Worm (Caenorhabditis elegans): ENCODE measurements around the gene D1086.2.
A peak's percentile ranks its signal among the peaks of the same experiment; 100 is the strongest.

The D1086.2 gene

DNA sequence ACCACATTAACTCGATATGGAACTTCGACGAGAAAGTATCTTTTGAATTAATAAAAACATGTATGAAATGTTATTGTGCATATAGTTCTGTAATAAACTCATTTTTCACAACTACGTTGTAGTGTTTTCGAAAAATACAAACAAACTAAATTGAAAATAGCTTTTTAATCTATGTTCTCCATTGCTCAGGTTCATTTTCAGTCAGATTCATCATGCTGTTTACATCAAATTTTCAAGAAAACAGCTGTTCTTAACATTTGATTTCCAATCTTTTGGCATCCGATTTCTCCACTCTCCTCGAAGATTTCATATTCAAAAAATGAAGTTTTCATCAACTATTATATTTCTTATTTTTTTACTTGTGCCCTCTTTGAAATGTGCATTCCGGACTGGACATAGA, 11.6 kb upstream of the D1086.2 start, which contains the start of gene H39E23.2:
Gene H39E23.2 (plus strand): TSS at position 301 of the 400 bp plus-strand sequence.
- TF ChIP-seq nhr-41 (GFP tag; IDR thresholded peaks at IDR 0.05): no peak
- TF ChIP-seq zfp-3 (GFP tag; conservative IDR thresholded peaks at IDR 0.05): no peak
- no peak for TF ChIP-seq mep-1 (tag; optimal IDR thresholded peaks at IDR 0.05)
- no peak for TF ChIP-seq F49E8.2 (tag; optimal IDR thresholded peaks at IDR 0.05; ENCODE audit: borderline replicate concordance)
- TF ChIP-seq nhr-10 (tag; optimal IDR thresholded peaks at IDR 0.05): no peak

- TF ChIP-seq mxl-2 (GFP tag; conservative IDR thresholded peaks at IDR 0.05) (no peak), cey-2 (tag; optimal IDR thresholded peaks at IDR 0.05; ENCODE audit: borderline replicate concordance, insufficient read depth) (no peak), zip-11 (GFP tag; IDR thresholded peaks at IDR 0.05) (no peak), F44E2.7 (GFP tag; IDR thresholded peaks at IDR 0.05) (no peak), daf-8 (GFP tag; IDR thresholded peaks at IDR 0.05) (no peak), ZK337.2 (GFP tag; IDR thresholded peaks at IDR 0.05) (no peak), ceh-32 (tag; optimal IDR thresholded peaks at IDR 0.05; ENCODE audit: poor library complexity) (no peak)
Observed at ce11 chrV:14107511-14107910, 9.0 kb upstream of the D1086.2 start, which contains the start of gene H39E23.3. H39E23.3 (plus strand) TSS chrV:14107811.

DNA sequence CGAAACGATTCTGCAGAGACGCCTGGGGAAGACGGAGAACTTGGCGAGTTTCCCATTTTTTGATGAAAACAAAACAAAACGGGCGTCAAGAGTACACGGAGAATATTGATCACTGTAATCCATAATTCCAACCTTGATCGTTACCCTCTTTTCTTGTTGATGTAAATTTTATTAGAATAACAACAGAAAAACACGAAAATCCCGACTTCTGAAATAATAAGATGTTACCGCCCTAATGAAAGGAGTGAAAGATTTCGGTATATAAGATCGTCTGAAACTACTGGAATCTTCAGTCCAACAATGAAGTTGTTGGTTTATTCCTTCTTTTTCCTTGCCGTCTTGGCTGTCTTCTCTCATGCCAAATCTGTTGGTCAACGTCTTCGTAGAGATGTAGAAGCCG, 5.5 kb upstream of the D1086.2 start, which contains the start of gene D1086.9:
Gene D1086.9 (plus strand): TSS at position 301 of the 400 bp plus-strand sequence.
- TF ChIP-seq ztf-11 (tag; optimal IDR thresholded peaks at IDR 0.05): no peak
- no peak for TF ChIP-seq F44E2.7 (GFP tag; IDR thresholded peaks at IDR 0.05)
- TF ChIP-seq unc-62 (GFP tag; optimal IDR thresholded peaks at IDR 0.05 in 1 of 2): no peak
- no peak for TF ChIP-seq unc-62 (tag; optimal IDR thresholded peaks at IDR 0.05)
- TF ChIP-seq ceh-28 (tag; optimal IDR thresholded peaks at IDR 0.05): no peak
- no peak for TF ChIP-seq lin-39 (tag; optimal IDR thresholded peaks at IDR 0.05)
- no peak for TF ChIP-seq T26A8.4 (GFP tag; IDR thresholded peaks at IDR 0.05)
- TF ChIP-seq daf-16 (GFP tag; optimal IDR thresholded peaks at IDR 0.05): no peak
- TF ChIP-seq daf-16 (tag; optimal IDR thresholded peaks at IDR 0.05): no peak
- TF ChIP-seq nhr-102 (tag; optimal IDR thresholded peaks at IDR 0.05): no peak
- TF ChIP-seq snpc-1.2 (GFP tag; IDR thresholded peaks at IDR 0.05): no peak
- TF ChIP-seq Y48G9A.11 (GFP tag; IDR thresholded peaks at IDR 0.05): no peak
- no peak for TF ChIP-seq jun-1 (tag; optimal IDR thresholded peaks at IDR 0.05)
- no peak for TF ChIP-seq aha-1 (tag)
- TF ChIP-seq dve-1 (tag; optimal IDR thresholded peaks at IDR 0.05; ENCODE audit: insufficient read depth): no peak
- no peak for TF ChIP-seq ceh-82 (tag; optimal IDR thresholded peaks at IDR 0.05)
- no peak for TF ChIP-seq fkh-10 (GFP tag; optimal IDR thresholded peaks at IDR 0.05)

ce11 chrV:14100886-14101285, 2.4 kb upstream of the D1086.2 start, which contains the start of gene D1086.12:
D1086.12 (plus strand) TSS chrV:14101186.
- TF ChIP-seq ces-1 (GFP tag; optimal IDR thresholded peaks at IDR 0.05) (no peak), hlh-11 (tag; optimal IDR thresholded peaks at IDR 0.05) (peak; percentile 23), Y48G9A.11 (GFP tag; IDR thresholded peaks at IDR 0.05) (no peak), daf-16 (GFP tag; optimal IDR thresholded peaks at IDR 0.05) (peak in 1 of 2 experiments; percentile 59), daf-16 (tag; optimal IDR thresholded peaks at IDR 0.05) (no peak)

- no peak for TF ChIP-seq dmd-9 (GFP tag; IDR thresholded peaks at IDR 0.05)
- peak in 1 of 2 experiments; percentile 45 for TF ChIP-seq unc-62 (GFP tag; optimal IDR thresholded peaks at IDR 0.05 in 1 of 2)
- TF ChIP-seq unc-62 (tag; optimal IDR thresholded peaks at IDR 0.05): no peak
- TF ChIP-seq nhr-6 (tag; optimal IDR thresholded peaks at IDR 0.05): no peak
- TF ChIP-seq lin-29 (GFP tag; IDR thresholded peaks at IDR 0.05): no peak
- TF ChIP-seq gei-8 (GFP tag; optimal IDR thresholded peaks at IDR 0.05): no peak
- TF ChIP-seq nhr-28 (tag; optimal IDR thresholded peaks at IDR 0.05): no peak
Observed at ce11 chrV:14097358-14097757, 1.1 kb downstream of the D1086.2 start.

All from whole organism, L4 larva.